Worm (Caenorhabditis elegans) whole organism, L2 larva: ENCODE measurements around the gene coh-3.

ENCODE experiments used
- ZK546.5 ChIP-seq: sonication (generic microtip); optimal IDR thresholded peaks from 2 replicates; lab custom pipeline; 2017; ENCODE audit warnings: missing biosample characterization, missing genetic modification characterization
- blmp-1 ChIP-seq: sonication (generic microtip); optimal IDR thresholded peaks from 2 replicates; lab custom pipeline; 2017; ENCODE audit warnings: missing genetic modification characterization, mild to moderate bottlenecking, missing compliant biosample characterization, antibody characterized with exemption, moderate library complexity; ENCODE audit not compliant: insufficient read depth
- egl-27 ChIP-seq: sonication (generic microtip); optimal IDR thresholded peaks from 3 replicates; lab custom pipeline; 2017; ENCODE audit warnings: missing biosample characterization, missing genetic modification reagents, missing genetic modification characterization
- elt-3 ChIP-seq: sonication (generic microtip); optimal IDR thresholded peaks from 2 replicates; lab custom pipeline; 2017; ENCODE audit warnings: missing biosample characterization, missing genetic modification characterization
- lin-13 ChIP-seq: fragments of 150-350 bp; optimal IDR thresholded peaks from 2 replicates; lab custom pipeline; 2014; ENCODE audit warnings: missing biosample characterization, missing genetic modification reagents, missing genetic modification characterization
- nhr-11 ChIP-seq: fragments of 150-350 bp; optimal IDR thresholded peaks from 2 replicates; lab custom pipeline; 2014; ENCODE audit warnings: missing biosample characterization, missing genetic modification characterization
- nhr-237 ChIP-seq: fragments of 150-350 bp; optimal IDR thresholded peaks from 2 replicates; lab custom pipeline; 2014; ENCODE audit warnings: missing biosample characterization, missing genetic modification characterization
- zag-1 ChIP-seq: fragments of 150-350 bp; optimal IDR thresholded peaks from 2 replicates; lab custom pipeline; 2014; ENCODE audit warnings: missing biosample characterization, missing genetic modification characterization
- ztf-4 ChIP-seq: fragments of 150-350 bp; optimal IDR thresholded peaks from 2 replicates; lab custom pipeline; 2014; ENCODE audit warnings: missing biosample characterization, missing genetic modification characterization

- no peak for TF ChIP-seq blmp-1 (tag; lab: Kevin White, UChicago)
- no peak for TF ChIP-seq nhr-11
- no peak for TF ChIP-seq nhr-237 (tag; lab: Kevin White, UChicago)
- no peak for TF ChIP-seq elt-3
- no peak for TF ChIP-seq ZK546.5
- TF ChIP-seq egl-27 = no peak
- no peak for TF ChIP-seq lin-13 (GFP tag; lab: Kevin White, UChicago)
- TF ChIP-seq ztf-4 (tag; lab: Kevin White, UChicago) = no peak
- TF ChIP-seq zag-1 (tag; lab: Kevin White, UChicago) = no peak
Measured at ce11 chrV:14424958-14425492, 32.2 kb upstream of the coh-3 start, which contains the start of gene rrsr-1.
